Fruit fly (Drosophila melanogaster): Measurements from ENCODE around the gene CG32512.

The CG32512 gene

DNA sequence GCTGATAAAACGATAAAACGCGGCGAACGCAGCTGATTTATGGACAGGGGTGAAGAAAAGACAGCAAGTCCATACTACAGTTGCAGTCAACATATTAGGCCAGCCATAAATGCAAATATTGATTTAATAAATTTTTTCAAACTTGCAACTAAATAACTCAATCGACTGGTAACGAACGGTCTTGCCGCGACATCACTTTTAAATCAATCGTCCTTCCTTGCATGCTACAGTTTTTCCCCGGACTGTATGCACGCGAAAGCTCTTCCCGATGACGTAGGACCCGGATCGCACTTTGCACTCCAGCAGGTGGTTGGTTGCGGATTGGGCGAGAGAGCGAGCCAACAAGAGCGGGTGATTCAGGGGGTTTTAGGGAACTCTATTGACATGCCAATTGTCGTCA is 2.4 kb downstream of the CG32512 start (continued):
- TF ChIP-seq wek (GFP tag; optimal IDR thresholded peaks at IDR 0.05) (no peak), Taf1 (GFP tag; IDR thresholded peaks at IDR 0.05) (no peak), Nf-YC (tag; optimal IDR thresholded peaks at IDR 0.05) (no peak), CG11093 (GFP tag; IDR thresholded peaks at IDR 0.05) (no peak), disco-r (GFP tag; optimal IDR thresholded peaks at IDR 0.05) (no peak), dmrt11E (tag; optimal IDR thresholded peaks at IDR 0.05) (no peak), pb (GFP tag; optimal IDR thresholded peaks at IDR 0.05) (no peak), CG15011 (GFP tag; optimal IDR thresholded peaks at IDR 0.05) (no peak), CG3995 (GFP tag; optimal IDR thresholded peaks at IDR 0.05) (no peak), dysf (GFP tag; IDR thresholded peaks at IDR 0.05) (peak; percentile 35; the same call in 1 of the 3 replicates), Myb (GFP tag; optimal IDR thresholded peaks at IDR 0.05) (no peak), CG2678 (tag; optimal IDR thresholded peaks at IDR 0.05) (no peak), usp (GFP tag; optimal IDR thresholded peaks at IDR 0.05) (no peak), CG12219 (GFP tag; optimal IDR thresholded peaks at IDR 0.05) (no peak), NC2α (GFP tag; optimal IDR thresholded peaks at IDR 0.05) (no peak), tup (GFP tag; optimal IDR thresholded peaks at IDR 0.05) (no peak), CG17361 (GFP tag; IDR thresholded peaks at IDR 0.05) (no peak), CG9817 (tag; optimal IDR thresholded peaks at IDR 0.05) (peak; percentile 17), fd64A (GFP tag; optimal IDR thresholded peaks at IDR 0.05) (no peak), otp (GFP tag; IDR thresholded peaks at IDR 0.05) (no peak), CG15696 (tag; optimal IDR thresholded peaks at IDR 0.05) (no peak), CG7839 (tag; optimal IDR thresholded peaks at IDR 0.05) (peak; percentile 9), CG9215 (GFP tag; IDR thresholded peaks at IDR 0.05) (no peak), CG10267 (tag; optimal IDR thresholded peaks at IDR 0.05) (no peak), fu2 (GFP tag; optimal IDR thresholded peaks at IDR 0.05) (no peak), CG7963 (GFP tag; IDR thresholded peaks at IDR 0.05; ENCODE audit: partially characterized antibody) (no peak), CG2889 (GFP tag; IDR thresholded peaks at IDR 0.05) (0 out of 3 replicates have a peak, but pooled peaks have one; percentile 15), CG34422 (GFP tag; IDR thresholded peaks at IDR 0.05) (0 out of 3 replicates have a peak, but pooled peaks have one; percentile 13), CG11398 (GFP tag; optimal IDR thresholded peaks at IDR 0.05) (no peak), CG9609 (GFP tag; optimal IDR thresholded peaks at IDR 0.05) (no peak), seq (GFP tag; IDR thresholded peaks at IDR 0.05) (no peak), Oli (tag; optimal IDR thresholded peaks at IDR 0.05) (no peak), Dip2 (GFP tag; IDR thresholded peaks at IDR 0.05) (no peak), pan (optimal IDR thresholded peaks at IDR 0.05) (no peak), pan (GFP tag; optimal IDR thresholded peaks at IDR 0.05 in 1 of 2, IDR thresholded peaks at IDR 0.05 in 1 of 2) (peak in 1 of 2 experiments; percentile 39), bsh (GFP tag; optimal IDR thresholded peaks at IDR 0.05) (peak in 1 of 2 experiments; percentile 47), ab (GFP tag; optimal IDR thresholded peaks at IDR 0.05) (no peak), tap (tag; optimal IDR thresholded peaks at IDR 0.05) (no peak), lbe (GFP tag; optimal IDR thresholded peaks at IDR 0.05) (peak; percentile 95), CG6689 (GFP tag; IDR thresholded peaks at IDR 0.05) (0 out of 2 replicates have a peak, but pooled peaks have one; percentile 19), zfh1 (GFP tag; IDR thresholded peaks at IDR 0.05) (0 out of 3 replicates have a peak, but pooled peaks have one; percentile 49), Fer1 (GFP tag; optimal IDR thresholded peaks at IDR 0.05) (no peak), MBD-R2 (GFP tag; IDR thresholded peaks at IDR 0.05) (no peak), bigmax (GFP tag; optimal IDR thresholded peaks at IDR 0.05) (no peak), Chrac-16 (GFP tag; optimal IDR thresholded peaks at IDR 0.05) (no peak), Fer3 (tag; optimal IDR thresholded peaks at IDR 0.05) (no peak), CG2120 (GFP tag; optimal IDR thresholded peaks at IDR 0.05) (no peak), ci (GFP tag; IDR thresholded peaks at IDR 0.05) (0 out of 3 replicates have a peak, but pooled peaks have one; percentile 34), CG13424 (tag; optimal IDR thresholded peaks at IDR 0.05) (no peak), Sox102F (GFP tag; optimal IDR thresholded peaks at IDR 0.05) (peak; percentile 5), lilli (GFP tag; optimal IDR thresholded peaks at IDR 0.05) (no peak), CG14710 (tag; optimal IDR thresholded peaks at IDR 0.05) (no peak)

Data from whole organism, embryonic.